Worm (Caenorhabditis elegans) whole organism, L2 larva: ENCODE results near the gene K09C8.9.

ENCODE experiments used
- ZK546.5 ChIP-seq: sonication (generic microtip); optimal IDR thresholded peaks from 2 replicates; lab custom pipeline; 2017; ENCODE audit warnings: missing biosample characterization, missing genetic modification characterization
- alr-1 ChIP-seq: fragments of 150-350 bp; optimal IDR thresholded peaks from 2 replicates; lab custom pipeline; 2014; ENCODE audit warnings: missing biosample characterization, missing genetic modification characterization
- ceh-82 ChIP-seq: fragments of 150-350 bp; optimal IDR thresholded peaks from 2 replicates; lab custom pipeline; 2014; ENCODE audit warnings: missing biosample characterization, missing genetic modification characterization
- elt-1 ChIP-seq: fragments of 150-350 bp; optimal IDR thresholded peaks from 2 replicates; lab custom pipeline; 2014; ENCODE audit warnings: missing biosample characterization, missing genetic modification characterization
- elt-3 ChIP-seq: sonication (generic microtip); optimal IDR thresholded peaks from 2 replicates; lab custom pipeline; 2017; ENCODE audit warnings: missing biosample characterization, missing genetic modification characterization
- nhr-11 ChIP-seq: fragments of 150-350 bp; optimal IDR thresholded peaks from 2 replicates; lab custom pipeline; 2014; ENCODE audit warnings: missing biosample characterization, missing genetic modification characterization
- skn-1 ChIP-seq: sonication (generic microtip); optimal IDR thresholded peaks from 2 replicates; lab custom pipeline; 2017; ENCODE audit warnings: missing biosample characterization, missing genetic modification characterization
- snpc-4 ChIP-seq: fragments of 150-350 bp; optimal IDR thresholded peaks from 2 replicates; lab custom pipeline; 2014; ENCODE audit warnings: missing biosample characterization, missing genetic modification characterization
- unc-39 ChIP-seq: fragments of 150-350 bp; optimal IDR thresholded peaks from 2 replicates; lab custom pipeline; 2014; ENCODE audit warnings: missing biosample characterization, missing genetic modification characterization
- zag-1 ChIP-seq: fragments of 150-350 bp; optimal IDR thresholded peaks from 2 replicates; lab custom pipeline; 2014; ENCODE audit warnings: missing biosample characterization, missing genetic modification characterization
- ztf-1 ChIP-seq: fragments of 200-800 bp; sonication (Bioruptor generic); conservative IDR thresholded peaks from 2 replicates; pipeline ENCODE4 v1.3.6; 2022; ENCODE audit warnings: missing genetic modification characterization, missing compliant biosample characterization

DNA sequence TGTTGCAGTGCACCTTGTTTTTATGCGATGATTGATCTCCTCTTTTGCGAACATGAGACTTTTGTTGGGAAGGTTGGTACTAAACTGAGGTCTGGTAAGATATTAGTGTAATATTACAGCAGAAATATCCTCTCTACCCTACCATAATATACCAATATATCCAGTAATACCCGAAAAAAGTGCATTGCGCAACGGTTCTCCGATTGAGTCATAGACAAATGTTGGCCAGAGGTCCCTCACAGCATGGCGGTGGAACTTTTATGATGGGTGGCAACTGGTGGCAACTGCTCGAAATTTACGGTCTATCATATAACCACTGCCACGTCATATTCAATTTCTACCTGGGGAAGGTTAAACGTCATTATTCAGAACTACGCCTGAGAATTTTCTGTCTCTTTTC, 21.7 kb upstream of the K09C8.9 start:
- TF ChIP-seq zag-1, result no peak
- TF ChIP-seq unc-39 (tag; lab: Kevin White, UChicago), result no peak
- no peak for TF ChIP-seq skn-1
- TF ChIP-seq ceh-82, result no peak
- TF ChIP-seq elt-3 (tag; lab: Kevin White, UChicago), result no peak
- TF ChIP-seq elt-1, result no peak
- no peak for TF ChIP-seq nhr-11 (tag; lab: Kevin White, UChicago)
- TF ChIP-seq alr-1 (tag; lab: Kevin White, UChicago), result no peak
- no peak for TF ChIP-seq ZK546.5 (tag; lab: Kevin White, UChicago)
- no peak for TF ChIP-seq ztf-1 (GFP tag; lab: Robert Waterston, UW)
- no peak for TF ChIP-seq snpc-4 (tag; lab: Kevin White, UChicago)
